Worm (Caenorhabditis elegans): ENCODE results near the gene wdr-4.

DNA sequence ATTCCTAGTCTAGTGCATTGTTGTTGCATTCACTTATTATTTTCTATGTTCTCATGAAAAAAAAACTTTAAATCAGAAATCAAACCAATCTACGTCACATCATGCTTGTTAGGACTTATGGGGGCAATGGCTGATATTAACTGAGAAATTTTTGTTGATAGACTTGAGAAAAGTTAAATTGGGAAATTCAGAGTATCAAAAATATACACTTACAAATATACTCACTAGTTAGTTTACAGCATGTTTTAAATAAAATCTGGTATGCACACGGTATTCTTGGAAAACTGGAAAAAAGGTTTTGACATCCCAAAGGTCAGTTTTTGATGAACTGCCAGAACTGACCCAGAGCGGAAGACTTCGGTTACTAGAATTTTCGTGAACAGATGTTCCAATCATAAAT, 44.6 kb upstream of the wdr-4 start:
- TF ChIP-seq unc-62 (GFP tag; optimal IDR thresholded peaks at IDR 0.05) (no peak), sptf-1 (tag; optimal IDR thresholded peaks at IDR 0.05) (no peak), cnd-1 (tag; optimal IDR thresholded peaks at IDR 0.05) (no peak), elt-3 (tag; optimal IDR thresholded peaks at IDR 0.05) (no peak), lin-13 (tag; optimal IDR thresholded peaks at IDR 0.05) (no peak), snpc-4 (tag; optimal IDR thresholded peaks at IDR 0.05) (no peak), ztf-11 (tag; optimal IDR thresholded peaks at IDR 0.05) (no peak), nhr-237 (tag; optimal IDR thresholded peaks at IDR 0.05) (no peak), lsy-2 (tag; optimal IDR thresholded peaks at IDR 0.05) (no peak), nhr-28 (tag; optimal IDR thresholded peaks at IDR 0.05) (no peak), unc-39 (tag; optimal IDR thresholded peaks at IDR 0.05) (no peak), nhr-2 (tag; optimal IDR thresholded peaks at IDR 0.05) (no peak), hlh-1 (tag; optimal IDR thresholded peaks at IDR 0.05) (no peak)
